Worm (Caenorhabditis elegans) whole organism, late embryonic: ENCODE results near the gene Y43C5A.4.
A peak's percentile ranks its signal among the peaks of the same experiment; 100 is the strongest.

Experiments
- C08G9.2 ChIP-seq: sonication (generic microtip); optimal IDR thresholded peaks from 2 replicates; lab custom pipeline; 2016; ENCODE audit warnings: mild to moderate bottlenecking, missing genetic modification characterization, moderate library complexity, missing compliant biosample characterization
- T23F11.4 ChIP-seq: fragments of 200-800 bp; sonication (Bioruptor generic); optimal IDR thresholded peaks from 2 replicates; lab custom pipeline; 2018; ENCODE audit warnings: mild to moderate bottlenecking, missing genetic modification characterization, missing compliant biosample characterization
- ama-1 ChIP-seq: fragments of 150-350 bp; optimal IDR thresholded peaks from 2 replicates; lab custom pipeline; 2014
- ceh-18 ChIP-seq: sonication (generic microtip); optimal IDR thresholded peaks from 2 replicates; lab custom pipeline; 2016; ENCODE audit warnings: missing genetic modification characterization, missing compliant biosample characterization
- ceh-2 ChIP-seq: sonication (generic microtip); optimal IDR thresholded peaks from 2 replicates; lab custom pipeline; 2016; ENCODE audit warnings: missing genotype, missing genetic modification characterization, missing compliant biosample characterization
- ceh-22 ChIP-seq: sonication (generic microtip); optimal IDR thresholded peaks from 2 replicates; lab custom pipeline; 2017; ENCODE audit warnings: missing biosample characterization, missing genetic modification characterization
- ceh-30 ChIP-seq: fragments of 150-350 bp; optimal IDR thresholded peaks from 2 replicates; lab custom pipeline; 2014; ENCODE audit warnings: missing biosample characterization, missing genetic modification characterization
- ceh-31 ChIP-seq: sonication (generic microtip); optimal IDR thresholded peaks from 2 replicates; lab custom pipeline; 2016; ENCODE audit warnings: missing genetic modification characterization, missing compliant biosample characterization
- dmd-4 ChIP-seq: sonication (generic microtip); optimal IDR thresholded peaks from 2 replicates; lab custom pipeline; 2016; ENCODE audit warnings: borderline replicate concordance, missing genetic modification characterization, missing compliant biosample characterization
- elt-2 ChIP-seq: sonication (generic microtip); optimal IDR thresholded peaks from 2 replicates; lab custom pipeline; 2016; ENCODE audit warnings: missing genetic modification reagents, missing genetic modification characterization, missing compliant biosample characterization
- elt-4 ChIP-seq: sonication (generic microtip); optimal IDR thresholded peaks from 2 replicates; lab custom pipeline; 2016; ENCODE audit warnings: missing genetic modification characterization, missing compliant biosample characterization
- ets-4 ChIP-seq: sonication (generic microtip); optimal IDR thresholded peaks from 2 replicates; lab custom pipeline; 2016; ENCODE audit warnings: missing genetic modification characterization, missing compliant biosample characterization
- hlh-15 ChIP-seq: sonication (generic microtip); optimal IDR thresholded peaks from 2 replicates; lab custom pipeline; 2016; ENCODE audit warnings: missing genetic modification characterization, missing compliant biosample characterization
- hlh-30 ChIP-seq: sonication (generic microtip); optimal IDR thresholded peaks from 2 replicates; lab custom pipeline; 2017; ENCODE audit warnings: antibody characterized with exemption, missing genetic modification characterization, missing compliant biosample characterization; ENCODE audit not compliant: insufficient read depth
- hlh-6 ChIP-seq: sonication (generic microtip); optimal IDR thresholded peaks from 2 replicates; lab custom pipeline; 2016; ENCODE audit warnings: missing genotype, missing genetic modification characterization, missing compliant biosample characterization
- lim-6 ChIP-seq: sonication (generic microtip); optimal IDR thresholded peaks from 2 replicates; lab custom pipeline; 2016; ENCODE audit warnings: missing genetic modification characterization, missing compliant biosample characterization
- madf-2 ChIP-seq: sonication (generic microtip); optimal IDR thresholded peaks from 2 replicates; lab custom pipeline; 2017; ENCODE audit warnings: missing genetic modification characterization, missing compliant biosample characterization
- nfya-1 ChIP-seq: sonication (generic microtip); optimal IDR thresholded peaks from 2 replicates; lab custom pipeline; 2017; ENCODE audit warnings: missing genetic modification characterization, mild to moderate bottlenecking, missing compliant biosample characterization, antibody characterized with exemption, moderate library complexity
- nhr-232 ChIP-seq: sonication (generic microtip); optimal IDR thresholded peaks from 2 replicates; lab custom pipeline; 2016; ENCODE audit warnings: missing genetic modification characterization, missing compliant biosample characterization
- npax-4 ChIP-seq: sonication (generic microtip); optimal IDR thresholded peaks from 2 replicates; lab custom pipeline; 2016; ENCODE audit warnings: missing genetic modification characterization, missing compliant biosample characterization
- pag-3 ChIP-seq: sonication (generic microtip); optimal IDR thresholded peaks from 2 replicates; lab custom pipeline; 2016; ENCODE audit warnings: missing compliant biosample characterization, missing genetic modification characterization, borderline replicate concordance
- pax-1 ChIP-seq: fragments of 150-350 bp; optimal IDR thresholded peaks from 2 replicates; lab custom pipeline; 2014; ENCODE audit warnings: missing biosample characterization, missing genetic modification characterization
- pqm-1 ChIP-seq: sonication (generic microtip); optimal IDR thresholded peaks from 2 replicates; lab custom pipeline; 2016; ENCODE audit warnings: missing genetic modification characterization, missing compliant biosample characterization
- ref-2 ChIP-seq: sonication (generic microtip); optimal IDR thresholded peaks from 2 replicates; lab custom pipeline; 2016; ENCODE audit warnings: missing genetic modification characterization, missing compliant biosample characterization
- rnt-1 ChIP-seq: sonication (generic microtip); optimal IDR thresholded peaks from 2 replicates; lab custom pipeline; 2016; ENCODE audit warnings: missing genetic modification characterization, missing compliant biosample characterization
- sdc-2 ChIP-seq: sonication (generic microtip); optimal IDR thresholded peaks from 2 replicates; lab custom pipeline; 2016; ENCODE audit warnings: missing genotype, missing genetic modification characterization, missing compliant biosample characterization
- sox-4 ChIP-seq: sonication (generic microtip); optimal IDR thresholded peaks from 2 replicates; lab custom pipeline; 2017; ENCODE audit warnings: mild to moderate bottlenecking, missing genetic modification characterization, inconsistent platforms, missing compliant biosample characterization
- syd-9 ChIP-seq: sonication (generic microtip); optimal IDR thresholded peaks from 2 replicates; lab custom pipeline; 2016; ENCODE audit warnings: mild to moderate bottlenecking, missing genetic modification characterization, moderate library complexity, missing compliant biosample characterization
- tbx-2 ChIP-seq: sonication (generic microtip); optimal IDR thresholded peaks from 2 replicates; lab custom pipeline; 2016; ENCODE audit warnings: missing genetic modification characterization, missing compliant biosample characterization
- unc-3 ChIP-seq, 2 experiments: fragments of 200-800 bp in 1 of 2; sonication (Bioruptor generic) in 1 of 2; sonication (generic microtip) in 1 of 2; conservative IDR thresholded peaks in 1 of 2; optimal IDR thresholded peaks in 1 of 2; 2 replicates each; pipeline versions ENCODE4 v1.3.6 to Lab custom; 2016 to 2022; ENCODE audit warnings: missing compliant biosample characterization in 2 of 2, missing genetic modification characterization in 2 of 2, missing genetic modification reagents in 1 of 2
- zip-5 ChIP-seq: sonication (generic microtip); optimal IDR thresholded peaks from 2 replicates; lab custom pipeline; 2016; ENCODE audit warnings: missing genetic modification characterization, missing compliant biosample characterization
- ztf-16 ChIP-seq: sonication (generic microtip); optimal IDR thresholded peaks from 2 replicates; lab custom pipeline; 2017; ENCODE audit warnings: missing genetic modification characterization, missing compliant biosample characterization

Gene Y43C5A.4

DNA sequence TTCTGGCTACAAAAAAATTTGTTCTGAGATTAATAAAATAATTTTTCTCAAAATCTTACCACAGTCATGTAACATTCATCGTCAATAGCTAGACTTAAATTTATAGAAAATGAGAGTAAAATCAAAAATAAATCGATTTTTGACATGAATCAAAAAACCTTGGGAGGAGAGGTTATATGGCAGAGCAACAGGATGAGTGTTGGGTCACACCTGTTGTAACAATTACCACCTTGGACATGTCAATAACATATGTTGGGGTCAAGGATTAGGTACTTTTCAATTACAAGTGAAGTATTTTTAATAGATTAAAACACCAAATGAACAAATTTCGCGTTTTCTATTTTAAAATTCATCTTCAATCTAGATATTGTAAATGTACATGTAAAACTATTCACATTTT, 36.2 kb upstream of the Y43C5A.4 start, which contains the start of gene lipl-7:
TSS of gene lipl-7 (minus strand) at position 165 of the 400 bp plus-strand sequence.
- no peak for TF ChIP-seq sdc-2 (tag; lab: Kevin White, UChicago)
- no peak for TF ChIP-seq ceh-18
- TF ChIP-seq nhr-232 (tag; lab: Kevin White, UChicago), result no peak
- no peak for TF ChIP-seq ama-1 (lab: Kevin White, UChicago)
- no peak for TF ChIP-seq sox-4 (tag; lab: Kevin White, UChicago)

DNA sequence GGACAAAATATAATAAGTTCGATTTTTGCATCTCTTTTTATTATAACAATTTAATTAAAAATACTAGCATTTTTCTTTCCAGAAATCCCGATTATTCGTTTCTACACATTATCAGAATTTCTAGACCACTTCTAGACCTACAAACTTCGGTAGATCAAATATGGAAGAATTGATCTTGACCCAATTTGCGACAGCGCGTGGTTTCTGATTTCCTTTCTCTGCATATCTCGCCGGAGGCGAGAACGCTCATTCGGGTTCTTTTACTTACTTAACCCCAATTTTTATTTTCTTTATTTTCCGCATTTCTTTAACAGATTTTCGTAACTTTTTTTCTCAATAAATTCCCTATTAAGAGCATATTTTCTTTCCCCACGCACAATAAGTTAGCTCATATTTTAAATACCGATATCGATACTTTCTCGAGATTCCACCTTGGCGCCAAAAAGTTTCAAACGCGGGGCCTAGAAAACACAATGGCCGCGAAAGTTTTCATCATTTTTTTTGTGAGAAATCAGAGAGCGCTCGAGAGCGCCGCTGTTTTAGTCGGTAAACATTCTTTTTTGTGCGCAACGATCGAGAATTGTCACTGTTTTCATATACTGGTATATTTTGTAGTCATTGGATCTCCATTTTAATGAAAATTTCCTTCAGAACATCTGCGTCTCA, 35.2 kb upstream of the Y43C5A.4 start:
- TF ChIP-seq rnt-1 (tag; lab: Kevin White, UChicago) (no peak), ceh-2 (tag; lab: Kevin White, UChicago) (no peak), ztf-16 (tag; lab: Kevin White, UChicago) (no peak), pax-1 (no peak), dmd-4 (tag; lab: Kevin White, UChicago) (no peak), syd-9 (tag; lab: Kevin White, UChicago) (no peak), nfya-1 (tag; lab: Kevin White, UChicago) (no peak), tbx-2 (tag; lab: Kevin White, UChicago) (no peak), ceh-30 (no peak), elt-4 (tag; lab: Kevin White, UChicago) (no peak), T23F11.4 (GFP tag; lab: Kevin White, UChicago) (no peak), ceh-31 (tag; lab: Kevin White, UChicago) (no peak), lim-6 (tag; lab: Kevin White, UChicago) (no peak), zip-5 (tag; lab: Kevin White, UChicago) (no peak), hlh-30 (tag; lab: Kevin White, UChicago) (no peak), C08G9.2 (tag; lab: Kevin White, UChicago) (no peak), ets-4 (no peak), ceh-22 (tag; lab: Kevin White, UChicago) (no peak), npax-4 (no peak), unc-3 (GFP tag; conservative IDR thresholded peaks at IDR 0.05; lab: Robert Waterston, UW) (no peak), unc-3 (tag; optimal IDR thresholded peaks at IDR 0.05; lab: Kevin White, UChicago) (no peak)
- TF ChIP-seq, all 69 proteins: peak for 0

DNA sequence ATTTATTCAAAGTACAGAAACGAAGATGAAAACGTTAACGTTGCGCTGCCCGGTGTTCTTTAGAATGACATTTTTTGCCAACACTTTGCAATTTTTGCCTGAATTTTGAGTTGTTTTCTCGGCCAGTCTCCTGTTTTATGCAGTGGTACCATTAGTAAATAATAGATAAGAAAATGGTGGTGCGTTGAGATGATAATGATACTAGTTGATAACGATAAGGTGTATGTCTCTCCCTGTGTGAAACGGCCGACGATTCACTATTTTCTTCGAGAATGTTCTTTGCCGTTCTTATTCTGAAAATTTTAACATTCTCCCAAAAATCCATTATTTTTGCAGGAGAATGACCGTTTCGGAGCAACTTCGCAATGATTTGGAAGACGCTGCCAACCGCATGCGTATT, 34.5 kb upstream of the Y43C5A.4 start, which contains the start of gene tkt-1:
TSS of gene tkt-1 (plus strand) at position 337 of the 400 bp plus-strand sequence.
- TF ChIP-seq elt-2 (tag; lab: Kevin White, UChicago) (peak; percentile 91), hlh-6 (tag; lab: Kevin White, UChicago) (no peak), lim-6 (tag; lab: Kevin White, UChicago) (no peak)
- TF ChIP-seq, all 69 proteins: peak for 1

DNA sequence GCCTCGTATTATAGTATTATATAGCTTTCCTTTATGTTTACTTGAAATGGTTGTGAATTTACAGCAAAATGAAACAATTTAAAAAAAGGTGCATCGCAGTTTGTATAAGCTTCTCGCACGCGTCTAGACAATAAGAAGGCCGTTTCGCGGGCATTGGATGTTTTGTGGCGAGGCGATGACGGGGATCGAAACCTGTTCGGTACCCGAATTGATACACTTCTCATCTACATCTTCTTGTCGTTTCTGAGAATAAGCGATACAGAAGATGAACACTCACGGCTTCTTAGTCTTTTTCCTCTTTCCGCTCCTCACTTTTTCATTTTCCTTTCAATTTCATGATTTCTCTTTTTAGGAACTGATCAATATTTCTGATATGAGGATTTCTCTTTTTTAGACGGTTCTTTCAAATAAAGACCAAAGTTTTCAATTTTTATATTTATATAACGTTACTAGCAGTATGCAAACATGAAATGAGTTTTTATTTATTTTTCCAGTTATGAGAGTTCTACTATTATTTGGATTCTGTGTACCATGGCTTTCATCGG, 32.1 kb upstream of the Y43C5A.4 start, which contains the start of gene F01G10.10:
TSS of gene F01G10.10 (plus strand) at position 495 of the 545 bp plus-strand sequence.
- no peak for TF ChIP-seq elt-4 (tag; lab: Kevin White, UChicago)
- TF ChIP-seq pqm-1 (tag; lab: Kevin White, UChicago), result no peak

DNA sequence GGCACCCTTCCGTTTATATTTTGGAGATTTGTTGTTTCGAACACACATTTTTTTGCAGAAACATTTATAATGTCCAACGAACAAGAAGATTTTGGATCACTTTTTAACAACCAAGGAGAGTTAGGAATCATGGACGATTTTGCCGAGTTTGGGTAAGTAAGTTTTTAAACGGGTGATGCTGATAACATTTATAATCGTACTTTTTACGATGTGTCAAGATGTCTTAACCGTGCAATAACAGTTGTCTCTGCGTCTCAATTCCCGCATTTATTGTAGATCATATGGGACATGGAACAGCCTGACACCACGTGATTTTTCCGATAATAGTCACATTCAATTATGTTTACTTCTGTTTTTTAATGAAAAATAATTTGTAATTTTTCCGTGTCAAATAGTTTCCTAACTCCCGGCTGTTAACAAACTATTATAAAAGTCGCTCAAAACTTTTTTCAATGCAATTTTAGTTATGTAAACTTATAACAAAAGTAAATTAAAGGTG, 27.2 kb upstream of the Y43C5A.4 start, which contains the start of gene daf-14:
TSS of gene daf-14 (plus strand) at position 51 of the 499 bp plus-strand sequence.
- TF ChIP-seq ama-1 (lab: Kevin White, UChicago), result no peak
- no peak for TF ChIP-seq pag-3 (tag; lab: Kevin White, UChicago)
- peak; percentile 23 for TF ChIP-seq hlh-30 (tag; lab: Kevin White, UChicago)

DNA sequence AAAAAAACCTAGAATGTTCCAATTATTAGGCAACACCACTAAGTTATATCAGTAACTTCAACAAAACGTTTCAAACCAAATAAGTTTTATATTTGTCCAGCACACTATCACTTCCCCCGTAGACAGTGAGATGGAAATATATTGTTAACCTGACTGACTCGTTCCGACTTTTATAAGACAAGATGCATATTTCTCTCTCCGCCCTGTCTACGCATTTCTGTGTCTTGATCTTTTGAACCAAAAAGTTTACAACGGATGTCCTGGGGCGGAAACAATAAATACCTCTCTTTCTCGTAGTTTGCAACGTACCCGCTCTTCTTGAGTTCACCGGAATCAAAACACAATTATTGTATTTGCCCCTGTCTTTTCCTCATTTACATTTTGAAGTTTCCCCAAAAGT, 26.6 kb upstream of the Y43C5A.4 start:
- TF ChIP-seq hlh-15 (no peak), madf-2 (tag; lab: Kevin White, UChicago) (no peak), pqm-1 (tag; lab: Kevin White, UChicago) (no peak), ref-2 (no peak)
